Worm (Caenorhabditis elegans) whole organism, early embryonic: ENCODE measurements around the gene ZK402.1.

Source experiments
- F13C5.2 ChIP-seq: sonication (generic microtip); optimal IDR thresholded peaks from 2 replicates; lab custom pipeline; 2017; ENCODE audit warnings: mild to moderate bottlenecking, missing genetic modification characterization, inconsistent platforms, missing compliant biosample characterization
- ama-1 ChIP-seq: fragments of 150-350 bp; optimal IDR thresholded peaks from 2 replicates; lab custom pipeline; 2014
- ceh-13 ChIP-seq: fragments of 200-800 bp; sonication (Bioruptor generic); optimal IDR thresholded peaks from 2 replicates; lab custom pipeline; 2018; ENCODE audit warnings: mild to moderate bottlenecking, missing genetic modification characterization, missing compliant biosample characterization
- ets-7 ChIP-seq: sonication (generic microtip); optimal IDR thresholded peaks from 2 replicates; lab custom pipeline; 2016; ENCODE audit warnings: missing genotype, missing genetic modification characterization, missing compliant biosample characterization
- flt-1 ChIP-seq: fragments of 200-800 bp; sonication (Bioruptor generic); IDR thresholded peaks from 2 replicates; pipeline ENCODE4 v1.3.6; 2022; ENCODE audit warnings: missing genetic modification characterization, missing compliant biosample characterization
- hmbx-1 ChIP-seq: sonication (generic microtip); optimal IDR thresholded peaks from 2 replicates; lab custom pipeline; 2016; ENCODE audit warnings: mild to moderate bottlenecking, missing genetic modification characterization, missing compliant biosample characterization
- pes-1 ChIP-seq: fragments of 200-800 bp; sonication (Bioruptor generic); IDR thresholded peaks from 2 replicates; pipeline ENCODE4 v1.3.6; 2022; ENCODE audit warnings: missing genetic modification reagents, missing genetic modification characterization, missing compliant biosample characterization
- scrt-1 ChIP-seq: fragments of 200-800 bp; sonication (Bioruptor generic); IDR thresholded peaks from 2 replicates; pipeline ENCODE4 v1.3.6; 2022; ENCODE audit warnings: missing genetic modification characterization, missing compliant biosample characterization
- sea-1 ChIP-seq: fragments of 200-800 bp; sonication (Bioruptor generic); conservative IDR thresholded peaks from 2 replicates; pipeline ENCODE4 v1.3.6; 2022; ENCODE audit warnings: missing genetic modification characterization, missing compliant biosample characterization
- tbx-11 ChIP-seq: fragments of 200-800 bp; sonication (Bioruptor generic); IDR thresholded peaks from 2 replicates; pipeline ENCODE4 v1.3.6; 2022; ENCODE audit warnings: missing genetic modification characterization, missing compliant biosample characterization
- tbx-37 ChIP-seq: fragments of 200-800 bp; sonication (Bioruptor generic); conservative IDR thresholded peaks from 2 replicates; pipeline ENCODE4 v1.3.6; 2022; ENCODE audit warnings: missing genetic modification reagents, missing genetic modification characterization, missing compliant biosample characterization
- tra-4 ChIP-seq: sonication (generic microtip); optimal IDR thresholded peaks from 2 replicates; lab custom pipeline; 2017; ENCODE audit warnings: missing genetic modification characterization, missing compliant biosample characterization

ce11 chrX:1389382-1389983, 14.6 kb upstream of the ZK402.1 start:
- TF ChIP-seq scrt-1 (GFP tag; lab: Robert Waterston, UW) (no peak), ets-7 (tag; lab: Kevin White, UChicago) (no peak), ama-1 (lab: Kevin White, UChicago) (no peak), sea-1 (GFP tag; lab: Robert Waterston, UW) (no peak), flt-1 (GFP tag; lab: Robert Waterston, UW) (no peak), tbx-37 (GFP tag; lab: Robert Waterston, UW) (no peak), pes-1 (GFP tag; lab: Robert Waterston, UW) (no peak), F13C5.2 (no peak), ceh-13 (GFP tag; lab: Kevin White, UChicago) (no peak), tra-4 (tag; lab: Kevin White, UChicago) (no peak), tbx-11 (GFP tag; lab: Robert Waterston, UW) (no peak), hmbx-1 (tag; lab: Kevin White, UChicago) (no peak)
